Worm (Caenorhabditis elegans) whole organism, midembryonic: ENCODE data around the gene hrpf-2.

Experiments
- flt-1 ChIP-seq: fragments of 200-800 bp; sonication (Bioruptor generic); IDR thresholded peaks from 2 replicates; pipeline ENCODE4 v1.3.6; 2022; ENCODE audit warnings: missing genetic modification characterization, missing compliant biosample characterization
- klf-2 ChIP-seq: fragments of 200-800 bp; sonication (Bioruptor generic); conservative IDR thresholded peaks from 2 replicates; pipeline ENCODE4 v1.3.6; 2022; ENCODE audit warnings: missing genetic modification reagents, missing genetic modification characterization, missing compliant biosample characterization
- ref-1 ChIP-seq: fragments of 200-800 bp; sonication (Bioruptor generic); conservative IDR thresholded peaks from 2 replicates; pipeline ENCODE4 v1.3.6; 2022; ENCODE audit warnings: missing genetic modification reagents, missing genetic modification characterization, missing compliant biosample characterization
- ztf-29 ChIP-seq: fragments of 200-800 bp; sonication (Bioruptor generic); IDR thresholded peaks from 2 replicates; pipeline ENCODE4 v1.3.6; 2022; ENCODE audit warnings: missing genetic modification reagents, missing genetic modification characterization, missing compliant biosample characterization

DNA sequence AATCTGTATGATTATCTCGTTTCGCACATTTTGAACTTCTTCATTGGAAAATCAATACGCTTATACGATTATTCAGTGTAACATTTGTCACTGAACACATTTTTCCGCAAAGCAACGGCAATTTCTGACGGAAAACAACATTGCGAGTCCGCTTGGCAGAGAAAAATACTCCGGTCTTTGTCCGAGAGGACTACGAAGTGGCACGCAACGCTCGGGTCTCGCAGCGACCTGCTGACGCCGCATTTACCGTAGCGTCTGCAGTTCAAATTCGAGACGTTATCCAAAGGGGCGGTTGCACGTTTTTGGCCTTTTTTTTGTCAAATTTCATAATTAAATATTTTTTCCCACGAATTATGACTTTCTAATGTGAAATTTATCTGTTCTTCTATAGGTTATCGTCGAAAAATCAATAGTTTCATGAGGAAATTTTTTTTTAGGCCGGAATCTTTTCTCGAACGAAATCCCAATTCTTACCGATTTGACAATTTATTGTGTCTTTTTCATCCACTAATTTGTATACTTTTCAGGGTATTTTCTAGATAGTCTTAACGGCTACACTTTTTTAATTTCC lies 52.6 kb downstream of the hrpf-2 start, which contains the start of gene sqd-1:
- TF ChIP-seq flt-1, result peak; percentile 78
- no peak for TF ChIP-seq klf-2 (GFP tag; lab: Robert Waterston, UW)
- TF ChIP-seq ztf-29 (GFP tag; lab: Robert Waterston, UW), result no peak
- TF ChIP-seq ref-1, result no peak
